Fruit fly (Drosophila melanogaster): ENCODE results near the gene CG6282.

- TF ChIP-seq CTCF (optimal IDR thresholded peaks at IDR 0.05) (no peak), CG8478 (optimal IDR thresholded peaks at IDR 0.05) (no peak)
These were observed 44.4 kb downstream of the CG6282 start, which contains the start of gene Arr2 for dm6 chr3L:8648836-8649235.

Data from S2 (cell line).